Worm (Caenorhabditis elegans) whole organism, L4/young adult: ENCODE data around the gene Y38H8A.12.

Experiments
- W03F9.2 ChIP-seq: fragments of 150-350 bp; optimal IDR thresholded peaks from 2 replicates; lab custom pipeline; 2014; ENCODE audit warnings: missing biosample characterization, missing genetic modification characterization
- dao-5 ChIP-seq: sonication (generic microtip); optimal IDR thresholded peaks from 2 replicates; lab custom pipeline; 2016; ENCODE audit warnings: missing genotype, missing genetic modification characterization, moderate library complexity, missing compliant biosample characterization
- him-1 ChIP-seq: sonication (generic microtip); optimal IDR thresholded peaks from 2 replicates; lab custom pipeline; 2016; ENCODE audit warnings: missing genotype, missing genetic modification reagents, missing genetic modification characterization, missing compliant biosample characterization

ce11 chrIV:13465797-13466196 is 5.0 kb upstream of the Y38H8A.12 start, which contains the start of gene fezf-1:
- TF ChIP-seq him-1 (tag; lab: Kevin White, UChicago) (no peak), W03F9.2 (no peak), dao-5 (tag; lab: Kevin White, UChicago) (no peak)
